Worm (Caenorhabditis elegans) whole organism, L1 larva: Measurements from ENCODE around the gene his-70.

Source experiments
- ceh-82 ChIP-seq, 3 experiments: fragments of 150-350 bp in 1 of 3; sonication (generic microtip) in 2 of 3; optimal IDR thresholded peaks; 2 replicates each; lab custom pipeline; 2014 to 2017; ENCODE audit warnings: missing biosample characterization in 3 of 3, missing genetic modification characterization in 3 of 3
- elt-3 ChIP-seq, 6 experiments: fragments of 150-350 bp in 1 of 6; sonication (generic microtip); optimal IDR thresholded peaks; 2 replicates each; lab custom pipeline; 2017 to 2018; ENCODE audit warnings: missing biosample characterization in 6 of 6, missing genetic modification characterization in 6 of 6, inconsistent platforms in 1 of 6
- lsy-2 ChIP-seq, 2 experiments: fragments of 150-350 bp; optimal IDR thresholded peaks; 2 replicates each; lab custom pipeline; 2014; ENCODE audit warnings: missing biosample characterization in 2 of 2, missing genetic modification characterization in 2 of 2
- nhr-76 ChIP-seq: sonication (generic microtip); optimal IDR thresholded peaks from 2 replicates; lab custom pipeline; 2017; ENCODE audit warnings: missing biosample characterization, missing genetic modification characterization
- pax-3 ChIP-seq: fragments of 200-800 bp; sonication (Bioruptor generic); optimal IDR thresholded peaks from 2 replicates; lab custom pipeline; 2018; ENCODE audit warnings: mild to moderate bottlenecking, missing genetic modification characterization, moderate library complexity, missing compliant biosample characterization
- unc-30 ChIP-seq: sonication (generic microtip); optimal IDR thresholded peaks from 2 replicates; lab custom pipeline; 2017; ENCODE audit warnings: missing biosample characterization, missing genetic modification characterization
- unc-86 ChIP-seq: sonication (generic microtip); optimal IDR thresholded peaks from 2 replicates; lab custom pipeline; 2016; ENCODE audit warnings: missing genetic modification characterization, missing compliant biosample characterization

DNA sequence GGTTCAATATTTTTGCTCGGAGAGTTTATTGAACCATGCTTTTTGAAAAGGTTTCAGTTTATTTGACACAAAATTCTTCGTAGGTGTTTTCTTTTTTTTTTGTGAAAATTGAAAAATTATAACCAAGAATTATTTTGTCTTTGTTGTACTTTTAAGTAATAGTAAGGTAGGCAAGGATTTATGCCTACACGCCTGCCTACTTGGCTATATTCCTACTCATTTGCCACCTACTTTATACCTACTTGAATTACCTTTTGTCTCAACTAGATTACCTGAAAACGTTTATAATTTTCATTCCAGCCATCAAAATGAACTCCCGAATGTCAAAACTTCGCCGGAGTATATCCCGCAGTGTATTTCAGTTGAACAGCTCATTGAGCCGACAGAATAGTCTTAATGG is 47.9 kb downstream of the his-70 start, which contains the start of gene C36E8.4:
- TF ChIP-seq pax-3 (tag; lab: Kevin White, UChicago), result no peak
- TF ChIP-seq ceh-82 (tag; optimal IDR thresholded peaks at IDR 0.05; lab: Kevin White, UChicago), result no peak
- no peak for TF ChIP-seq elt-3 (tag; optimal IDR thresholded peaks at IDR 0.05; lab: Kevin White, UChicago)
- no peak for TF ChIP-seq unc-30 (tag; lab: Kevin White, UChicago)
- TF ChIP-seq lsy-2 (tag; optimal IDR thresholded peaks at IDR 0.05; lab: Kevin White, UChicago), result no peak
- TF ChIP-seq nhr-76 (tag; lab: Kevin White, UChicago), result no peak
- no peak for TF ChIP-seq unc-86 (tag; lab: Kevin White, UChicago)
